Fruit fly (Drosophila melanogaster) whole organism: ENCODE data around the gene CG13365.

Source experiments
- CG8478 ChIP-seq: fragments of >200 bp; optimal IDR thresholded peaks from 2 replicates; lab custom pipeline; 2018; ENCODE audit warnings: inconsistent platforms
- Dll ChIP-seq: fragments of >200 bp; optimal IDR thresholded peaks from 2 replicates; lab custom pipeline; 2017
- EcR ChIP-seq, 2 experiments: fragments of >200 bp; optimal IDR thresholded peaks; 2 replicates each; lab custom pipeline; 2017; ENCODE audit warnings: missing biosample characterization in 2 of 2, missing genetic modification characterization in 2 of 2, missing genetic modification reagents in 2 of 2
- pan ChIP-seq: fragments of >200 bp; optimal IDR thresholded peaks from 2 replicates; lab custom pipeline; 2017
- psq ChIP-seq: fragments of >200 bp; optimal IDR thresholded peaks from 2 replicates; lab custom pipeline; 2017

DNA sequence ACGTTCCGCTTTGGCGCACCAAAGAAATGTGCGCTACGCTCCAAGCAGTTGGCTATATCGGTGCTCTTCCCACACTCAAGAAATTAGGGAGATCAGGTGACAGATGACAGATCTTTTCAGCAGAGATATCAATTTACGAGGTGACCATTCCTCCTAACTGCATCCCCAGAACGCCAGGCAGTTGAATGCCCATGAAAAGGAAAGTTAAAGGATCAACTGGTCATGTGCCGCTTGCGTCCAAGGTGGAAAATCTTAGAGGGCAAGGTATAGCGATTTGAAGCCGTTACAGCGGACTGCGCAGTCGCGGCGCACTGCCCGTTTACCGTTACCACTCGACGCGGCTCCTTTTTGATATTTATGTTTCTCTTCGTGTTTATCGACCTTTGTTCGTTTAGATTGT lies 2.4 kb downstream of the CG13365 start:
- TF ChIP-seq pan (lab: Kevin White, UChicago) (no peak), Dll (lab: Kevin White, UChicago) (no peak), psq (lab: Kevin White, UChicago) (no peak), EcR (GFP tag; optimal IDR thresholded peaks at IDR 0.05; lab: Kevin White, UChicago) (no peak), CG8478 (lab: Kevin White, UChicago) (no peak)
